Worm (Caenorhabditis elegans) whole organism, dauer: ENCODE measurements around the gene unc-85.

Experiments
- unc-62 ChIP-seq: sonication (generic microtip); optimal IDR thresholded peaks from 2 replicates; lab custom pipeline; 2017; ENCODE audit warnings: missing biosample characterization, missing genetic modification reagents, missing genetic modification characterization

unc-85 gene

ce11 chrII:4728687-4729086 lies 26.8 kb downstream of the unc-85 start:
- no peak for TF ChIP-seq unc-62 (GFP tag; lab: Kevin White, UChicago)

ce11 chrII:4729733-4730132 lies 27.9 kb downstream of the unc-85 start, which contains the start of gene F41C3.7:
F41C3.7 (plus strand) TSS chrII:4730033.
- no peak for TF ChIP-seq unc-62 (GFP tag; lab: Kevin White, UChicago)

- no peak for TF ChIP-seq unc-62 (GFP tag; lab: Kevin White, UChicago)
Observed at ce11 chrII:4733848-4734247, 32.0 kb downstream of the unc-85 start, which contains the start of gene F41C3.11. F41C3.11 (minus strand) TSS chrII:4733948.

DNA sequence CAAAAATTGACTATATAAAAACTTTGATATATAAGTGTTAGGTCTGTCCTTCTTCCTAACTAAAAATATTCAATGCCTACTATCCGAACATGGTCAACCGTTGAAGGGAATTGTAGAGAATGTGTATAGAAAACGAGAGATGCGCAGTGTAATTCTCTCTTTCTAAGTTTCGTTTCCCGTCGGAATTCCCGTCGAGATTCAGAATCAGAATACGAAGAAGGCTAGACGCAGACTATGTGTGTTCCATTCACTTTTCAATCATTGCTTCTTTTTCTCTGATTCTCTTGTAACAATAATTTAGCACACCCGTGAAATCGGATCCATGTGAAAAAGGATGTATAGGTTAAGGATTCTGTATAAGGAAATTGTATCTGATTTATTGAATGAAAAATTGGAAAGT lies 32.6 kb downstream of the unc-85 start:
- no peak for TF ChIP-seq unc-62 (GFP tag; lab: Kevin White, UChicago)

DNA sequence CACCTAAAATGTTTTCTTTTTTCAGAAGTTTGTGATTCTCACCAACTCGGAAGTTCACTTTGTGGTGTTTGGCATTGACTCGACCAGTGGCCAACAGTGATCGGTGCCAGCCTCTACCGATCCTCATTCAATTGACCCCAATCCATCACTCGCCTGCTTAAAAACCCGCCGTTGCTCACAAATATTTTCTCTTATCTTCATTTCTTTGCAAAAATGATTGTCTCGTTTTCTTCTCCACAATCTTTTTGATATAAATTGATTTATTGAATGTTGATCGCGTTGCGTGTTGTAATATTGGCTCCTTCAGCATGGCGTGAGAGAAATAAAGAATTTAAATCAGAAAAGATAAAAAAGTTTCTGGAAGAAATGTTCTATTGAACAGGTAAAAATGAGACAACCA lies 34.7 kb downstream of the unc-85 start:
- TF ChIP-seq unc-62 (GFP tag; lab: Kevin White, UChicago) = no peak

- no peak for TF ChIP-seq unc-62 (GFP tag; lab: Kevin White, UChicago)
Observed at ce11 chrII:4737348-4737747, 35.5 kb downstream of the unc-85 start, which contains the start of gene ctsa-1.1. ctsa-1.1 (plus strand) TSS chrII:4737648.

DNA sequence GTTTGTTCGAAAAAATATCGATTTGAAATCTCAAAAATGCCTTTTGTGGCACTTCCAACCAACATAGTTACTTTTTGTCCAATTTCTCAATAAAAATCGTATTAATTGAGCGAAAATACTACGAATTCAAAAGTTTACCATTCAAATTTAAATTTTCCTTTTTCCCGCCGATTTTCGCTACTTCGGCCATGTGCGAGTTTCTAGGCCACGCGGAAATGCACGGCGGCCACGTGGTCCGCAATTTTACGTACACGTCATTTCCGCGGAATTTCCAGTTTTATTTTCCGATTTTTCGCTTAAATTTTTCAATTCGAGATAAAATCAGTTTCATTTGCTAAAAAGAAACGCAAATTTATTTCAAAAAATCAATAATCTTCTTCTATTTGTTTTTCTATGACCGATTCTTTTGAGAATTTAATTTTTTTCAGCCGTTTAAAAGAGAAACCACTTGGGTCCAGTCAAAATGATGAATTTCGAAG lies 38.2 kb downstream of the unc-85 start, which contains the start of gene eas-1:
Gene eas-1, plus strand, starts transcription at position 429 of the 479 bp plus-strand sequence.
- no peak for TF ChIP-seq unc-62 (GFP tag; lab: Kevin White, UChicago)

DNA sequence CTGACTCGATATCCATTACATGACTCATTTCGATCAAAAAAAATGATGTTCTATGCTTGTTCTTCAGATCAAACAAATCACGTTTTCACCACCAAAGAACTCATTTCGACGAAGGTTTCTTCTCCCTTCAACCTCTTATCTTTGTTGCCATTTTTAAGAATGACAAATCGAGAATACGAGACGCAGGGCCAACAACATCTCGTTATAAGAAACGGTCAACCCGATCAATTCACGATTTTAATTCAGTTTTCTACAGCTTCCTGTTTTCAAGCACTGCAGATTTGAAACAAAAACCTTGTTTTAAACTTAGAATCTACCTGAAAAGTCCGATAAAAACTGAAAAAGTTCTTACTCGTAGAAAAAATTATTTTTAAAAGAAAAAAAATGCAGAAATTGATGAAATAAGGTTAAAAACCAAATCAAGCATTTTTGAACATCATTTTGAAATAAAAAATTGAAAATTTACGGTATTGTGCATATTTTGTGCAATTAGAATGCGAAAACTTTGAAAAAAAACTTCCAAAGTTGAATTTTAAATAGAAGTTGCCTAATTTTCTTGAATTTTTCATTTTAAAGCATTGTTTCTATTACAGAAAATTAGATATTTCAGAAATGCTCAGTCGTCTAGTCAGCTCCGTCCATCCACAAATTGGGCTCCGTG lies 39.8 kb downstream of the unc-85 start, which contains the start of gene acs-11:
Gene acs-11, plus strand, starts transcription at position 611 of the 661 bp plus-strand sequence.
- no peak for TF ChIP-seq unc-62 (GFP tag; lab: Kevin White, UChicago)

DNA sequence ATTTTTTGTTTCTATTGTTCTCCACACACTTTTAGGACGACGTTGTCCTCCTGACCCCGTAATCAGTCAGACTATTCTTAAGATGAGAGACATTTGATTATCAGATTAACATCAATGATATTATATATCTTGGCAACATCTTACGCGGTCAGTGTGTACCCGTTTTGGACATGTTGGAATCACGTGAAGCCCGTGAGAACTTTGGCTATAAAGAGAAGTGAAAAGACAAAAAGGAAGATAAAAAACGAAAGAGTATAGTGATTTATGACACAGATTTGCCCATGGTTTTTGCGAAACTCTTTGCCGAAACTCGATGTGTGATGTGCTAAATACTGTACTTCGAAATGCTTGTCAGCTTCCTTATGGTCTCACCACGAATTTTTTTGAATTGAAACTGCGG lies 43.4 kb downstream of the unc-85 start:
- no peak for TF ChIP-seq unc-62 (GFP tag; lab: Kevin White, UChicago)

ce11 chrII:4747063-4747462 lies 45.2 kb downstream of the unc-85 start:
- no peak for TF ChIP-seq unc-62 (GFP tag; lab: Kevin White, UChicago)

- TF ChIP-seq unc-62 (GFP tag; lab: Kevin White, UChicago) = no peak
Observed at ce11 chrII:4747697-4748096, 45.8 kb downstream of the unc-85 start.

ce11 chrII:4748374-4748773 lies 46.5 kb downstream of the unc-85 start:
- TF ChIP-seq unc-62 (GFP tag; lab: Kevin White, UChicago) = no peak

ce11 chrII:4749581-4749980 lies 47.7 kb downstream of the unc-85 start, which contains the start of gene F41C3.2:
F41C3.2 (plus strand) TSS chrII:4749968.
- TF ChIP-seq unc-62 (GFP tag; lab: Kevin White, UChicago) = no peak

- TF ChIP-seq unc-62 (GFP tag; lab: Kevin White, UChicago) = no peak
Observed at ce11 chrII:4752257-4752728, 50.4 kb downstream of the unc-85 start, which contains the start of gene F41C3.1. F41C3.1 (plus strand) TSS chrII:4752307.
